Worm (Caenorhabditis elegans) whole organism, L4 larva: ENCODE data around the gene F11A5.5.
A peak's percentile ranks its signal among the peaks of the same experiment; 100 is the strongest.

Source experiments
- F10B5.3 ChIP-seq: sonication (generic microtip); optimal IDR thresholded peaks from 2 replicates; lab custom pipeline; 2016; ENCODE audit warnings: mild to moderate bottlenecking, missing genetic modification characterization, missing compliant biosample characterization
- F37D6.2 ChIP-seq: sonication (generic microtip); optimal IDR thresholded peaks from 2 replicates; lab custom pipeline; 2016; ENCODE audit warnings: mild to moderate bottlenecking, missing genetic modification characterization, missing compliant biosample characterization
- R02D3.7 ChIP-seq: fragments of 150-350 bp; sonication (generic microtip); optimal IDR thresholded peaks from 3 replicates; lab custom pipeline; 2014; ENCODE audit warnings: missing biosample characterization, missing genetic modification characterization
- T20F7.1 ChIP-seq: fragments of 200-800 bp; sonication (Bioruptor generic); optimal IDR thresholded peaks from 2 replicates; lab custom pipeline; 2018; ENCODE audit warnings: mild to moderate bottlenecking, missing genetic modification characterization, missing compliant biosample characterization
- Y48G9A.11 ChIP-seq: fragments of 200-800 bp; sonication (Bioruptor generic); IDR thresholded peaks from 2 replicates; pipeline ENCODE4 v1.3.6; 2022; ENCODE audit warnings: missing genetic modification reagents, missing genetic modification characterization, missing compliant biosample characterization
- Y5F2A.4 ChIP-seq: fragments of 200-800 bp; sonication (Bioruptor generic); optimal IDR thresholded peaks from 2 replicates; lab custom pipeline; 2018; ENCODE audit warnings: mild to moderate bottlenecking, missing genetic modification characterization, missing compliant biosample characterization
- ZK546.5 ChIP-seq, 2 experiments: sonication (generic microtip); optimal IDR thresholded peaks; 2 replicates each; lab custom pipeline; 2017; ENCODE audit warnings: missing biosample characterization in 2 of 2, missing genetic modification characterization in 2 of 2
- aly-2 ChIP-seq: sonication (generic microtip); optimal IDR thresholded peaks from 2 replicates; lab custom pipeline; 2018; ENCODE audit warnings: missing biosample characterization, missing genetic modification characterization
- ceh-20 ChIP-seq: fragments of 200-800 bp; sonication (Bioruptor generic); IDR thresholded peaks from 2 replicates; pipeline ENCODE4 v1.3.6; 2022; ENCODE audit warnings: missing genetic modification reagents, missing genetic modification characterization, missing compliant biosample characterization
- ceh-44 ChIP-seq: fragments of 200-800 bp; sonication (Bioruptor generic); IDR thresholded peaks from 2 replicates; pipeline ENCODE4 v1.3.6; 2022; ENCODE audit warnings: missing genetic modification reagents, missing genetic modification characterization, missing compliant biosample characterization
- ceh-82 ChIP-seq: sonication (generic microtip); optimal IDR thresholded peaks from 2 replicates; lab custom pipeline; 2017; ENCODE audit warnings: missing biosample characterization, missing genetic modification characterization
- cey-2 ChIP-seq: sonication (generic microtip); optimal IDR thresholded peaks from 3 replicates; lab custom pipeline; 2017; ENCODE audit warnings: missing genetic modification characterization, mild to moderate bottlenecking, missing compliant biosample characterization, antibody characterized with exemption, borderline replicate concordance; ENCODE audit not compliant: insufficient read depth
- dmd-6 ChIP-seq: fragments of 200-800 bp; sonication (Bioruptor generic); IDR thresholded peaks from 2 replicates; pipeline ENCODE4 v1.3.6; 2022; ENCODE audit warnings: missing genetic modification reagents, missing genetic modification characterization, missing compliant biosample characterization
- duxl-1 ChIP-seq: sonication (generic microtip); optimal IDR thresholded peaks from 2 replicates; lab custom pipeline; 2016; ENCODE audit warnings: mild to moderate bottlenecking, missing genetic modification characterization, moderate library complexity, missing compliant biosample characterization; ENCODE audit not compliant: poor library complexity
- hif-1 ChIP-seq, 2 experiments: sonication (generic microtip); optimal IDR thresholded peaks; 2 replicates each; lab custom pipeline; 2016 to 2017; ENCODE audit warnings: missing compliant biosample characterization in 2 of 2, missing genetic modification characterization in 2 of 2, missing genetic modification reagents in 2 of 2, missing genotype in 2 of 2, mild to moderate bottlenecking in 1 of 2
- hlh-11 ChIP-seq: fragments of 200-800 bp; sonication (Bioruptor generic); optimal IDR thresholded peaks from 2 replicates; lab custom pipeline; 2018; ENCODE audit warnings: mild to moderate bottlenecking, missing genetic modification characterization, missing compliant biosample characterization
- lim-7 ChIP-seq: fragments of 200-800 bp; sonication (Bioruptor generic); IDR thresholded peaks from 2 replicates; pipeline ENCODE4 v1.3.6; 2022; ENCODE audit warnings: missing genetic modification characterization, missing compliant biosample characterization
- lin-1 ChIP-seq: fragments of 200-800 bp; sonication (Bioruptor generic); IDR thresholded peaks from 2 replicates; pipeline ENCODE4 v1.3.6; 2022; ENCODE audit warnings: missing genetic modification reagents, missing genetic modification characterization, missing compliant biosample characterization
- lin-13 ChIP-seq: fragments of 150-350 bp; optimal IDR thresholded peaks from 2 replicates; lab custom pipeline; 2014; ENCODE audit warnings: missing biosample characterization, missing genetic modification reagents, missing genetic modification characterization
- lin-29 ChIP-seq: fragments of 200-800 bp; sonication (Bioruptor generic); IDR thresholded peaks from 2 replicates; pipeline ENCODE4 v1.3.6; 2022; ENCODE audit warnings: missing genetic modification reagents, missing genetic modification characterization, missing compliant biosample characterization
- lin-39 ChIP-seq: fragments of 150-350 bp; optimal IDR thresholded peaks from 2 replicates; lab custom pipeline; 2014; ENCODE audit warnings: missing biosample characterization, missing genetic modification reagents, missing genetic modification characterization
- madf-9 ChIP-seq: fragments of 200-800 bp; sonication (Bioruptor generic); conservative IDR thresholded peaks from 2 replicates; pipeline ENCODE4 v1.3.6; 2022; ENCODE audit warnings: missing genetic modification reagents, missing genetic modification characterization, missing compliant biosample characterization
- mxl-3 ChIP-seq: fragments of 200-800 bp; sonication (Bioruptor generic); optimal IDR thresholded peaks from 2 replicates; lab custom pipeline; 2018; ENCODE audit warnings: mild to moderate bottlenecking, missing genetic modification characterization, missing compliant biosample characterization
- nhr-10 ChIP-seq: fragments of 150-350 bp; optimal IDR thresholded peaks from 2 replicates; lab custom pipeline; 2014; ENCODE audit warnings: missing biosample characterization, missing genetic modification characterization
- nhr-102 ChIP-seq: sonication (generic microtip); optimal IDR thresholded peaks from 2 replicates; lab custom pipeline; 2016; ENCODE audit warnings: mild to moderate bottlenecking, missing genetic modification characterization, moderate library complexity, missing compliant biosample characterization
- nhr-111 ChIP-seq: fragments of 200-800 bp; sonication (Bioruptor generic); optimal IDR thresholded peaks from 2 replicates; lab custom pipeline; 2018; ENCODE audit warnings: mild to moderate bottlenecking, missing genetic modification characterization, missing compliant biosample characterization
- nhr-237 ChIP-seq: sonication (generic microtip); optimal IDR thresholded peaks from 2 replicates; lab custom pipeline; 2017; ENCODE audit warnings: missing biosample characterization, missing genetic modification characterization
- nhr-28 ChIP-seq: fragments of 150-350 bp; optimal IDR thresholded peaks from 2 replicates; lab custom pipeline; 2014; ENCODE audit warnings: missing biosample characterization, missing genetic modification characterization
- nhr-48 ChIP-seq: sonication (generic microtip); optimal IDR thresholded peaks from 2 replicates; lab custom pipeline; 2016; ENCODE audit warnings: mild to moderate bottlenecking, missing genetic modification characterization, missing compliant biosample characterization
- nhr-6 ChIP-seq: fragments of 150-350 bp; optimal IDR thresholded peaks from 2 replicates; lab custom pipeline; 2014; ENCODE audit warnings: missing biosample characterization, missing genetic modification characterization
- pha-4 ChIP-seq, 2 experiments: fragments of 150-350 bp in 1 of 2; fragments of 200-800 bp in 1 of 2; sonication (Bioruptor generic) in 1 of 2; IDR thresholded peaks in 1 of 2; optimal IDR thresholded peaks in 1 of 2; 2 replicates each; pipeline versions ENCODE4 v1.3.6 to Lab custom; 2014 to 2022; ENCODE audit warnings: missing genetic modification characterization in 2 of 2, missing genetic modification reagents in 2 of 2, missing biosample characterization in 1 of 2, missing compliant biosample characterization in 1 of 2
- php-3 ChIP-seq: fragments of 200-800 bp; sonication (Bioruptor generic); IDR thresholded peaks from 2 replicates; pipeline ENCODE4 v1.3.6; 2022; ENCODE audit warnings: missing genetic modification reagents, missing genetic modification characterization, missing compliant biosample characterization
- pqm-1 ChIP-seq: sonication (generic microtip); optimal IDR thresholded peaks from 2 replicates; lab custom pipeline; 2017; ENCODE audit warnings: missing biosample characterization, missing genetic modification characterization
- saeg-2 ChIP-seq: fragments of 200-800 bp; sonication (Bioruptor generic); IDR thresholded peaks from 2 replicates; pipeline ENCODE4 v1.3.6; 2022; ENCODE audit warnings: missing genetic modification reagents, missing genetic modification characterization, missing compliant biosample characterization
- snpc-4 ChIP-seq: fragments of 150-350 bp; optimal IDR thresholded peaks from 2 replicates; lab custom pipeline; 2014; ENCODE audit warnings: missing biosample characterization, missing genetic modification characterization
- tra-1 ChIP-seq: fragments of 200-800 bp; sonication (Bioruptor generic); IDR thresholded peaks from 2 replicates; pipeline ENCODE4 v1.3.6; 2022; ENCODE audit warnings: missing genetic modification reagents, missing genetic modification characterization, missing compliant biosample characterization
- unc-130 ChIP-seq: sonication (generic microtip); optimal IDR thresholded peaks from 2 replicates; lab custom pipeline; 2016; ENCODE audit warnings: missing genetic modification reagents, missing genetic modification characterization, missing compliant biosample characterization
- unc-62 ChIP-seq, 3 experiments: fragments of 150-350 bp in 1 of 3; sonication (generic microtip); optimal IDR thresholded peaks in 2 of 3; peaks in 1 of 3; 1 replicate in 1 of 3; 2 replicates in 2 of 3; lab custom pipeline; 2014 to 2017; ENCODE audit warnings: missing biosample characterization in 3 of 3, missing genetic modification characterization in 3 of 3, missing genetic modification reagents in 3 of 3, missing genotype in 1 of 3
- vab-7 ChIP-seq: fragments of 200-800 bp; sonication (Bioruptor generic); IDR thresholded peaks from 2 replicates; pipeline ENCODE4 v1.3.6; 2022; ENCODE audit warnings: missing genetic modification reagents, missing genetic modification characterization, missing compliant biosample characterization
- zag-1 ChIP-seq: fragments of 150-350 bp; optimal IDR thresholded peaks from 2 replicates; lab custom pipeline; 2014; ENCODE audit warnings: missing biosample characterization, missing genetic modification characterization
- zip-11 ChIP-seq: fragments of 200-800 bp; sonication (Bioruptor generic); IDR thresholded peaks from 2 replicates; pipeline ENCODE4 v1.3.6; 2022; ENCODE audit warnings: missing genetic modification characterization, missing compliant biosample characterization
- ztf-11 ChIP-seq: fragments of 150-350 bp; optimal IDR thresholded peaks from 2 replicates; lab custom pipeline; 2014; ENCODE audit warnings: missing biosample characterization, missing genetic modification characterization

Gene F11A5.5

DNA sequence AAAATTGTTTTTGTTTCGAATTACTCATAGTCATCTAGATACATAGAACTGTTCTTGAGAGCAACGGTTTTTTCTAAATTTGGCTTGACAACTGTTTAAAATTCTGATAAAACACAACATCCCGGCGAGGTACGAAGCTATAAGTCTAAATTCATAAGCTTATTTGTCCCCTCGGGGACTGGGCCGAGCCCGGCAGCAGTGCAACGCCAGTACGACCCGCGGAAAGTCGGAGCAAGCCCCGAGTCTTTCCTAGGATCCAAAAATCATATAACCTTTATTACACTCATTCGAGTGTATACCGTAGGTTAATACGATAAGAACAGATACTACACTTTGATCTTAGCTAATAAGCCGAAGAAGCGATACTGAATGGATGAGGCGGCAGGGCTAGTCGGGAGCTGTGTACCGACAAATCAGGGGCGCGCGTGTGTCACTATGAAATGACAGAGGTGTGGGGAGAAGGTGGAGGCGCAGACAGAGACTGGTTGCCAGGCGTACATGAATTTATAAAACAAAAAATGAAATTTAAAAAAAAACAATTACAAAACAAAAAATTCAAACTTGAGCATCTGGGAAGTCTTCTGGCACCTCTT is 27.5 kb downstream of the F11A5.5 start (continued):
- peak; percentile 85 for TF ChIP-seq ceh-44 (GFP tag; lab: Robert Waterston, UW)
- TF ChIP-seq nhr-48 (tag; lab: Kevin White, UChicago), result peak; percentile 35
- peak; percentile 14 for TF ChIP-seq nhr-102
- TF ChIP-seq unc-130 (GFP tag; lab: Kevin White, UChicago), result peak; percentile 12
- TF ChIP-seq Y48G9A.11 (GFP tag; lab: Robert Waterston, UW), result peak; percentile 47; the same call in 1 of the 2 replicates
- TF ChIP-seq madf-9, result no peak
- TF ChIP-seq T20F7.1 (GFP tag; lab: Kevin White, UChicago), result no peak

DNA sequence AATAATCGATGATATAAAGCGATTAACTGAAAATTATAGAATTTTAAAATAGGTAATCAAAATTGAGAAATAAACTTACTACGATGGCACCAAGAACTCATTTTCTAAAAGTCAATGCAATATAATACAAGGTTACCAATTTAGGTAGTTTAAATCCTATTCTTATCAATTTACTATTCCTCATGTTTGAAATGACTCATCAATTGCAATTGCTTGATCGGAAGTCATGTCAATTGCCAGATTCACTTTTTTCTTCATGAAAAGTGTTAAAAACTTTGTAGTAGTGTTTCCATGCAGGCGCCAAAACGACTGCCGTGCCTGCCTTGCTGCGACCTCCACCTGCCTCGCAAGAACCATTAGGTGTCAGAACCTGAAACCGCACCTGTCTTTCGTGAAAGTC is 28.5 kb downstream of the F11A5.5 start, which contains the start of gene F11A5.13:
Gene F11A5.13, minus strand, starts transcription at position 101 of the 400 bp plus-strand sequence.
- TF ChIP-seq tra-1 (GFP tag; lab: Robert Waterston, UW) (no peak), lin-13 (GFP tag; lab: Kevin White, UChicago) (no peak), lin-1 (GFP tag; lab: Robert Waterston, UW) (no peak), F10B5.3 (tag; lab: Kevin White, UChicago) (no peak), nhr-111 (GFP tag; lab: Kevin White, UChicago) (no peak), snpc-4 (no peak), zip-11 (GFP tag; lab: Robert Waterston, UW) (no peak), pha-4 (GFP tag; IDR thresholded peaks at IDR 0.05; lab: Robert Waterston, UW) (no peak), pha-4 (tag; optimal IDR thresholded peaks at IDR 0.05; lab: Kevin White, UChicago) (no peak), T20F7.1 (GFP tag; lab: Kevin White, UChicago) (no peak), vab-7 (no peak), hif-1 (tag; optimal IDR thresholded peaks at IDR 0.05; lab: Kevin White, UChicago) (no peak), ceh-44 (GFP tag; lab: Robert Waterston, UW) (no peak), R02D3.7 (no peak), nhr-48 (tag; lab: Kevin White, UChicago) (no peak)
- TF ChIP-seq, all 104 proteins: peak for 0

DNA sequence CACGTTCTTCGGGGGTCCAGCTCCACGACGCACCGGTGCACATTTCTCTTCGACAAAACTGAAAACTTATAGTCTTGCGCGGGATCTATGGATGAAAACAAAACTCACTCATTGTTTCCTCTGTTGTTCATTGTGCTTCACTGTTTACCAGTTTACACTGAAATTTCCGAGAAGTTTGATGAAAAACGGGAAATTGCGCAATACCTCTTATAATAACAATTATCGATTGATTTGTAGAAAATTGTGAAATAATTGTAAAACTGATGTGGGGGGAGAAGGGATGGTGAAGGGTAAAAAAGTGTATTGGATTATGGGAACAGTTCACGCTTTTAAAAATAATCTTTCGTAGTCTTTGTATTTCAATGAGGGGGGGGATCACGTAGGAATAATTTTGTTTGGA is 31.3 kb downstream of the F11A5.5 start:
- TF ChIP-seq lim-7 (GFP tag; lab: Robert Waterston, UW) (no peak), ceh-20 (GFP tag; lab: Robert Waterston, UW) (no peak), unc-62 (GFP tag; optimal IDR thresholded peaks at IDR 0.05 in 1 of 2; lab: Kevin White, UChicago) (peak in 1 of 2 experiments; percentile 97), unc-62 (tag; optimal IDR thresholded peaks at IDR 0.05; lab: Kevin White, UChicago) (no peak), nhr-10 (tag; lab: Kevin White, UChicago) (no peak)

DNA sequence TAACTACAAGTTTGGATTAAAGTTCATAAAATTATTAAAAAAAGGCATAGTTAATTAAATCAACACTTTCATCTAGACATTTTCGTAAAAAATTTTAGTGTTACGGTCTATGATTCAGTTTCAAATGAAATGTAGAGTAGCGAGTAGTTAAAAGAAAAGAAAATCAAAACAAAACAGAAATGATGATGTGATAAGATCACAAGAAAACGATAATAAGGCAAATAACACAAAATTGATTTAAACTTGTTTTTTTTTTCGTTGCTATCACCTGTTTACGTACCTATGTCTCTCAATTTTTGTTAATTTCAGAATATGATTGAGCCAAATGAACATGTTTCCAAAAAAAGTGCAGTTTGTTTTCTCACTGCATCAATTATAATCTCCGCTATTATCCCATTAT is 31.8 kb downstream of the F11A5.5 start, which contains the start of the genes F21H7.2 and F21H7.12:
Gene F21H7.2, minus strand, starts transcription at position 101 of the 400 bp plus-strand sequence.
Gene F21H7.12, plus strand, starts transcription at position 270 of the 400 bp plus-strand sequence.
- TF ChIP-seq ceh-82, result no peak
- no peak for TF ChIP-seq zag-1
- TF ChIP-seq php-3 (GFP tag; lab: Robert Waterston, UW), result no peak
- TF ChIP-seq F37D6.2 (tag; lab: Kevin White, UChicago), result no peak
- no peak for TF ChIP-seq ZK546.5 (tag; optimal IDR thresholded peaks at IDR 0.05; lab: Kevin White, UChicago)
- TF ChIP-seq lin-29, result no peak
- TF ChIP-seq nhr-6 (tag; lab: Kevin White, UChicago), result no peak
- TF ChIP-seq lin-39 (tag; lab: Kevin White, UChicago), result no peak
- TF ChIP-seq Y5F2A.4, result no peak
- TF ChIP-seq mxl-3 (GFP tag; lab: Kevin White, UChicago), result no peak

DNA sequence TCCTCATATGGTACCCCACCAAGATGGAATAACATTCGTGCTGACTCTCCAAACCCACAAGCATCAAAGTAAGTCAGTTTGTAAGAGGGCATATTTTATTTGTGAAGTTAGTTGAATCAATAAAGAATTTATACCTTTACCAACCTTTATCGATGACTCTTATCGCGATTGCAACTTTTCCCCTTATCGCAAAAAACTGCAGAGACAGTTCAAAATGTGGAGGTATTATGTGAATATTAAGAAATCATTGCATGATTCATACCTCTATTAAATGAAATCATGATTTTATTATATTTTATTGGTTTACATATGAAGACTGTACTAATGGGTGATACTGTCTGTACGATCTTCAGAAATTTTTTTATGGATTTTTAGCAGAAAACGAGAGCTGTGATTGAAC is 34.1 kb downstream of the F11A5.5 start, which contains the start of gene gst-22:
Gene gst-22, minus strand, starts transcription at position 103 of the 400 bp plus-strand sequence.
- TF ChIP-seq vab-7 (no peak), php-3 (GFP tag; lab: Robert Waterston, UW) (peak; percentile 87), aly-2 (tag; lab: Kevin White, UChicago) (no peak), dmd-6 (GFP tag; lab: Robert Waterston, UW) (peak; percentile 82), cey-2 (tag; lab: Kevin White, UChicago) (no peak), hlh-11 (tag; lab: Kevin White, UChicago) (peak; percentile 24), saeg-2 (GFP tag; lab: Robert Waterston, UW) (no peak), pqm-1 (peak; percentile 82), nhr-111 (GFP tag; lab: Kevin White, UChicago) (no peak), duxl-1 (tag; lab: Kevin White, UChicago) (no peak), ztf-11 (tag; lab: Kevin White, UChicago) (no peak), nhr-28 (tag; lab: Kevin White, UChicago) (peak; percentile 44), nhr-237 (tag; lab: Kevin White, UChicago) (no peak)
